Worm (Caenorhabditis elegans) whole organism, L4 larva: ENCODE measurements around the gene C10C6.7.

ENCODE experiments used
- R02D3.7 ChIP-seq: fragments of 150-350 bp; sonication (generic microtip); optimal IDR thresholded peaks from 3 replicates; lab custom pipeline; 2014; ENCODE audit warnings: missing biosample characterization, missing genetic modification characterization
- hif-1 ChIP-seq, 2 experiments: sonication (generic microtip); optimal IDR thresholded peaks; 2 replicates each; lab custom pipeline; 2016 to 2017; ENCODE audit warnings: missing compliant biosample characterization in 2 of 2, missing genetic modification characterization in 2 of 2, missing genetic modification reagents in 2 of 2, missing genotype in 2 of 2, mild to moderate bottlenecking in 1 of 2
- zfp-3 ChIP-seq: fragments of 200-800 bp; sonication (Bioruptor generic); conservative IDR thresholded peaks from 2 replicates; pipeline ENCODE4 v1.3.6; 2022; ENCODE audit warnings: missing genetic modification reagents, missing genetic modification characterization, missing compliant biosample characterization

DNA sequence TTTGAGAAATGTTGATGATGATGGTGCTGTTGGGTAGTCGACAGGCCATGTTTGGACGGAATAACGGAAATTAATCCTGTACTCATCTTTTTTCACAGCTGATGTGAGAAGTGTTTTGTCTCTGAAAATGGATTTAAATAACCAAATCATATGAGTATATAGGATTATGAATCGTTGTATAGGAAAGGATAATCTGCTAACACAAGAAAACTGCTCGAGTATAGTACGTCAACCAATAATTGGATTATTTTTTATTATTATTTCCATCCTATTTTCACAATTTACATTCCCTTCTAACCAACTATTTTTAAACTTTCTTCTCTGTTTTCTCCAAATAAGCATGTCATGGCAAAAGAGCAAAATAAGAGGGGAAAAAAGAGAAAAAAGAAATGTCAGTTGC is 31.6 kb downstream of the C10C6.7 start:
- no peak for TF ChIP-seq R02D3.7 (tag; lab: Kevin White, UChicago)
- TF ChIP-seq zfp-3: no peak
- no peak for TF ChIP-seq hif-1 (tag; optimal IDR thresholded peaks at IDR 0.05; lab: Kevin White, UChicago)
